Fruit fly (Drosophila melanogaster) whole organism, embryonic: ENCODE results near the gene Lamtor3.

Experiments
- Adf1 ChIP-seq: fragments of 200-800 bp; sonication (Bioruptor generic); IDR thresholded peaks from 2 replicates; pipeline ENCODE4 v1.3.6; 2022; ENCODE audit warnings: missing biosample characterization, missing genetic modification characterization
- CG10267 ChIP-seq: fragments of 200-800 bp; sonication (Bioruptor generic); optimal IDR thresholded peaks from 2 replicates; lab custom pipeline; 2018; ENCODE audit warnings: missing biosample characterization, mild to moderate bottlenecking, missing genetic modification characterization, moderate library complexity
- CG10431 ChIP-seq: fragments of 200-800 bp; sonication (Bioruptor generic); optimal IDR thresholded peaks from 3 replicates; lab custom pipeline; 2018; ENCODE audit warnings: missing biosample characterization, mild to moderate bottlenecking, missing genetic modification characterization
- CG10979 ChIP-seq: fragments of 200-800 bp; sonication (Bioruptor generic); optimal IDR thresholded peaks from 2 replicates; lab custom pipeline; 2018; ENCODE audit warnings: missing biosample characterization, mild to moderate bottlenecking, missing genetic modification characterization, moderate library complexity
- CG12071 ChIP-seq: fragments of 200-800 bp; sonication (Bioruptor generic); optimal IDR thresholded peaks from 3 replicates; lab custom pipeline; 2018; ENCODE audit warnings: missing biosample characterization, mild to moderate bottlenecking, missing genetic modification characterization
- CG13287 ChIP-seq: fragments of 200-800 bp; sonication (Bioruptor generic); IDR thresholded peaks from 2 replicates; pipeline ENCODE4 v1.3.6; 2022; ENCODE audit warnings: missing biosample characterization, missing genetic modification characterization; ENCODE audit not compliant: partially characterized antibody
- CG1602 ChIP-seq: fragments of 200-800 bp; sonication (Bioruptor generic); optimal IDR thresholded peaks from 3 replicates; lab custom pipeline; 2016; ENCODE audit warnings: missing biosample characterization, missing genetic modification characterization
- CG17802 ChIP-seq: fragments of 200-800 bp; sonication (Bioruptor generic); optimal IDR thresholded peaks from 2 replicates; lab custom pipeline; 2018; ENCODE audit warnings: missing biosample characterization, mild to moderate bottlenecking, missing genetic modification characterization, moderate library complexity
- CG18476 ChIP-seq: fragments of 200-800 bp; sonication (Bioruptor generic); optimal IDR thresholded peaks from 2 replicates; lab custom pipeline; 2016; ENCODE audit warnings: missing biosample characterization, mild to moderate bottlenecking, missing genetic modification characterization
- CG2712 ChIP-seq: fragments of 200-800 bp; optimal IDR thresholded peaks from 3 replicates; lab custom pipeline; 2019; ENCODE audit warnings: missing biosample characterization, mild to moderate bottlenecking, missing genetic modification characterization, moderate library complexity
- CG31388 ChIP-seq: fragments of 200-800 bp; sonication (Bioruptor generic); optimal IDR thresholded peaks from 2 replicates; lab custom pipeline; 2016; ENCODE audit warnings: missing biosample characterization, missing genetic modification characterization
- CG3281 ChIP-seq: fragments of 200-800 bp; sonication (Bioruptor generic); optimal IDR thresholded peaks from 3 replicates; lab custom pipeline; 2017; ENCODE audit warnings: missing biosample characterization, mild to moderate bottlenecking, missing genetic modification characterization
- CG4424 ChIP-seq: fragments of 200-800 bp; sonication (Bioruptor generic); optimal IDR thresholded peaks from 3 replicates; lab custom pipeline; 2016; ENCODE audit warnings: missing biosample characterization, missing genetic modification characterization
- CG6683 ChIP-seq: fragments of 200-800 bp; sonication (Bioruptor generic); optimal IDR thresholded peaks from 2 replicates; lab custom pipeline; 2017; ENCODE audit warnings: missing biosample characterization, mild to moderate bottlenecking, missing genetic modification characterization, missing genetic modification reagents
- CG6689 ChIP-seq: fragments of 200-800 bp; sonication (Bioruptor generic); IDR thresholded peaks from 2 replicates; pipeline ENCODE4 v1.3.6; 2022; ENCODE audit warnings: missing biosample characterization, missing genetic modification characterization
- CG8388 ChIP-seq: fragments of 200-800 bp; sonication (Bioruptor generic); optimal IDR thresholded peaks from 2 replicates; lab custom pipeline; 2019; ENCODE audit warnings: missing biosample characterization, mild to moderate bottlenecking, missing genetic modification characterization, moderate library complexity
- CG8478 ChIP-seq: fragments of >200 bp; optimal IDR thresholded peaks from 2 replicates; lab custom pipeline; 2018
- CG9932 ChIP-seq: fragments of 200-800 bp; sonication (Bioruptor generic); IDR thresholded peaks from 2 replicates; pipeline ENCODE4 v1.3.6; 2022; ENCODE audit warnings: missing biosample characterization, missing genetic modification characterization
- CTCF ChIP-seq: fragments of 200-800 bp; sonication (Bioruptor generic); optimal IDR thresholded peaks from 2 replicates; lab custom pipeline; 2017; ENCODE audit warnings: missing biosample characterization, mild to moderate bottlenecking, missing genetic modification characterization, moderate library complexity
- Camta ChIP-seq: fragments of 200-800 bp; sonication (Bioruptor generic); optimal IDR thresholded peaks from 2 replicates; lab custom pipeline; 2016; ENCODE audit warnings: missing biosample characterization, missing genetic modification characterization
- D ChIP-seq, 2 experiments: fragments of 200-800 bp in 1 of 2; fragments of >200 bp in 1 of 2; sonication (Bioruptor generic) in 1 of 2; optimal IDR thresholded peaks; 2 replicates in 1 of 2; 3 replicates in 1 of 2; lab custom pipeline; 2017; ENCODE audit warnings: mild to moderate bottlenecking in 1 of 2, missing biosample characterization in 1 of 2, missing genetic modification characterization in 1 of 2, missing genetic modification reagents in 1 of 2
- Dref ChIP-seq: fragments of 200-800 bp; sonication (Bioruptor generic); IDR thresholded peaks from 2 replicates; pipeline ENCODE4 v1.3.6; 2022; ENCODE audit warnings: missing biosample characterization, missing genetic modification characterization
- E2f1 ChIP-seq: fragments of 200-800 bp; sonication (Bioruptor generic); IDR thresholded peaks from 2 replicates; pipeline ENCODE4 v1.3.6; 2022; ENCODE audit warnings: missing biosample characterization, missing genetic modification characterization
- HmgZ ChIP-seq: fragments of 200-800 bp; sonication (Bioruptor generic); optimal IDR thresholded peaks from 2 replicates; lab custom pipeline; 2018; ENCODE audit warnings: missing biosample characterization, mild to moderate bottlenecking, missing genetic modification characterization
- Hmr ChIP-seq: fragments of 200-800 bp; sonication (Bioruptor generic); optimal IDR thresholded peaks from 3 replicates; lab custom pipeline; 2017; ENCODE audit warnings: mild to moderate bottlenecking, missing biosample characterization, missing genetic modification reagents, missing genetic modification characterization
- Hsf ChIP-seq: fragments of 200-800 bp; sonication (Bioruptor generic); optimal IDR thresholded peaks from 3 replicates; lab custom pipeline; 2016; ENCODE audit warnings: missing biosample characterization, missing genetic modification characterization
- Kr ChIP-seq: fragments of 200-800 bp; sonication (Bioruptor generic); optimal IDR thresholded peaks from 2 replicates; lab custom pipeline; 2017; ENCODE audit warnings: missing biosample characterization, mild to moderate bottlenecking, missing genetic modification characterization
- NC2β ChIP-seq: fragments of 200-800 bp; sonication (Bioruptor generic); optimal IDR thresholded peaks from 2 replicates; lab custom pipeline; 2016; ENCODE audit warnings: missing biosample characterization, missing genetic modification characterization
- NFAT ChIP-seq: fragments of 200-800 bp; sonication (Bioruptor generic); IDR thresholded peaks from 2 replicates; pipeline ENCODE4 v1.3.6; 2022; ENCODE audit warnings: missing biosample characterization, missing genetic modification characterization
- NK7.1 ChIP-seq: fragments of 200-800 bp; sonication (Bioruptor generic); optimal IDR thresholded peaks from 3 replicates; lab custom pipeline; 2016; ENCODE audit warnings: missing biosample characterization, missing genetic modification characterization
- bab2 ChIP-seq: fragments of 200-800 bp; sonication (Bioruptor generic); optimal IDR thresholded peaks from 2 replicates; lab custom pipeline; 2016; ENCODE audit warnings: missing biosample characterization, missing genetic modification characterization
- cad ChIP-seq: fragments of >200 bp; optimal IDR thresholded peaks from 2 replicates; lab custom pipeline; 2017; ENCODE audit warnings: missing biosample characterization, missing genetic modification characterization
- ci ChIP-seq: fragments of 200-800 bp; sonication (Bioruptor generic); IDR thresholded peaks from 3 replicates; pipeline ENCODE4 v1.3.6; 2022; ENCODE audit warnings: missing biosample characterization, missing genetic modification characterization
- fd96Cb ChIP-seq: fragments of 200-800 bp; sonication (Bioruptor generic); optimal IDR thresholded peaks from 2 replicates; lab custom pipeline; 2018; ENCODE audit warnings: missing biosample characterization, mild to moderate bottlenecking, missing genetic modification characterization, moderate library complexity
- gfzf ChIP-seq: fragments of 200-800 bp; sonication (Bioruptor generic); optimal IDR thresholded peaks from 2 replicates; lab custom pipeline; 2016; ENCODE audit warnings: missing biosample characterization, mild to moderate bottlenecking, missing genetic modification characterization, moderate library complexity
- gro ChIP-seq: fragments of 200-800 bp; sonication (Bioruptor generic); optimal IDR thresholded peaks from 2 replicates; lab custom pipeline; 2016; ENCODE audit warnings: missing biosample characterization, missing genetic modification characterization
- nmo ChIP-seq: fragments of 200-800 bp; sonication (Bioruptor generic); optimal IDR thresholded peaks from 2 replicates; lab custom pipeline; 2018; ENCODE audit warnings: missing biosample characterization, mild to moderate bottlenecking, missing genetic modification characterization, moderate library complexity
- pb ChIP-seq: fragments of 200-800 bp; sonication (Bioruptor generic); optimal IDR thresholded peaks from 3 replicates; lab custom pipeline; 2016; ENCODE audit warnings: missing biosample characterization, missing genetic modification characterization
- pita ChIP-seq: fragments of 200-800 bp; sonication (Bioruptor generic); optimal IDR thresholded peaks from 2 replicates; lab custom pipeline; 2017; ENCODE audit warnings: missing biosample characterization, mild to moderate bottlenecking, missing genetic modification characterization
- pnt ChIP-seq: fragments of 200-800 bp; sonication (Bioruptor generic); optimal IDR thresholded peaks from 3 replicates; lab custom pipeline; 2016; ENCODE audit warnings: missing biosample characterization, missing genetic modification characterization
- prd ChIP-seq, 3 experiments: fragments of >200 bp in 2 of 3; fragments of 200-800 bp in 1 of 3; sonication (Bioruptor generic) in 1 of 3; optimal IDR thresholded peaks in 2 of 3; IDR thresholded peaks in 1 of 3; 2 replicates in 2 of 3; 3 replicates in 1 of 3; pipeline versions ENCODE4 v1.3.6 to Lab custom; 2017 to 2022; ENCODE audit warnings: missing biosample characterization in 1 of 3, missing genetic modification characterization in 1 of 3
- pzg ChIP-seq: fragments of 200-800 bp; sonication (Bioruptor generic); optimal IDR thresholded peaks from 3 replicates; lab custom pipeline; 2018; ENCODE audit warnings: missing biosample characterization, mild to moderate bottlenecking, missing genetic modification characterization, moderate library complexity
- ranshi ChIP-seq: fragments of 200-800 bp; sonication (Bioruptor generic); IDR thresholded peaks from 2 replicates; pipeline ENCODE4 v1.3.6; 2022; ENCODE audit warnings: missing biosample characterization, missing genetic modification characterization
- sc ChIP-seq, 3 experiments: fragments of >200 bp in 2 of 3; fragments of 200-800 bp in 1 of 3; sonication (Bioruptor generic) in 1 of 3; optimal IDR thresholded peaks; 2 replicates in 2 of 3; 3 replicates in 1 of 3; lab custom pipeline; 2017; ENCODE audit warnings: mild to moderate bottlenecking in 1 of 3, missing biosample characterization in 1 of 3, missing genetic modification characterization in 1 of 3, missing genetic modification reagents in 1 of 3
- slbo ChIP-seq: fragments of 200-800 bp; sonication (Bioruptor generic); IDR thresholded peaks from 2 replicates; pipeline ENCODE4 v1.3.6; 2022; ENCODE audit warnings: missing biosample characterization, missing genetic modification characterization
- slp2 ChIP-seq: fragments of 200-800 bp; sonication (Bioruptor generic); optimal IDR thresholded peaks from 2 replicates; lab custom pipeline; 2016; ENCODE audit warnings: missing biosample characterization, missing genetic modification characterization
- tio ChIP-seq: fragments of 200-800 bp; sonication (Bioruptor generic); optimal IDR thresholded peaks from 2 replicates; lab custom pipeline; 2017; ENCODE audit warnings: missing biosample characterization, missing genetic modification characterization, inconsistent platforms
- ttk ChIP-seq: fragments of 200-800 bp; sonication (Bioruptor generic); IDR thresholded peaks from 2 replicates; pipeline ENCODE4 v2.1.2; 2022; ENCODE audit warnings: missing biosample characterization, missing genetic modification characterization
- vnd ChIP-seq: fragments of 200-800 bp; sonication (Bioruptor generic); IDR thresholded peaks from 3 replicates; pipeline ENCODE4 v1.3.6; 2022; ENCODE audit warnings: missing biosample characterization, missing genetic modification characterization; ENCODE audit not compliant: partially characterized antibody
- wek ChIP-seq: fragments of 200-800 bp; sonication (Bioruptor generic); optimal IDR thresholded peaks from 3 replicates; lab custom pipeline; 2018; ENCODE audit warnings: missing biosample characterization, mild to moderate bottlenecking, missing genetic modification characterization, moderate library complexity

Gene Lamtor3

DNA sequence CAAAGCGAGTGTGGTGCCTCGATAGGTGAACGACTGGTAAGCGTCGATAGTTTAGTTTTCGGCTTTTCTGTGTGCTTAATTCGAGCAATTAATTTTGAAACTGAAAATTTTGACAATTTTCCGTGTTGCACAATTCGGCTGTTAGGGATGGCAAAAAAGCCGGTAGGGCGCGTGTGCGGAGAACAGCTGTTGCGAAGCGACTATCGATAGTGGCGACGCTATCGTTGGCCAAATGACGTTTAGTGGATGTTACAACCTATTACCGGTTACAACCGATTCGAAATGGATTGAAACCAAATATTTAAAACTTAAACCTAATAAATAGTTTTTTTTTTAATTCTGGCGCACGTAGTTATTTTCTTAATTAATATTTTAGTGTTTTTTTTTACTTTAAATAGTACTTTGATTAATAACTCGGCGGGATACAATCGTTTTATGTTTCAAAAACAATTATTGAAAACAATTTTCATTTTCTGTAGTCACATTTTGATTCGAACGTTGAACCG, 20.0 kb downstream of the Lamtor3 start, which contains the start of the genes mEFTs and Dhc36C (continued):
- no peak for TF ChIP-seq CG1602 (GFP tag; lab: Kevin White, UChicago)
- no peak for TF ChIP-seq CG17802
- TF ChIP-seq CG3281 (GFP tag; lab: Kevin White, UChicago): no peak
- TF ChIP-seq CG31388: no peak
- TF ChIP-seq sc (optimal IDR thresholded peaks at IDR 0.05; lab: Kevin White, UChicago): no peak
- TF ChIP-seq sc (GFP tag; optimal IDR thresholded peaks at IDR 0.05; lab: Kevin White, UChicago): no peak
- TF ChIP-seq Hsf (GFP tag; lab: Kevin White, UChicago): no peak
- no peak for TF ChIP-seq ranshi (GFP tag; lab: Robert Waterston, UW)
- no peak for TF ChIP-seq NK7.1
- peak; percentile 39 for TF ChIP-seq slbo (GFP tag; lab: Robert Waterston, UW)
- no peak for TF ChIP-seq CG4424 (GFP tag; lab: Kevin White, UChicago)
- peak; percentile 43 for TF ChIP-seq gfzf (GFP tag; lab: Kevin White, UChicago)
- TF ChIP-seq Camta: no peak
- TF ChIP-seq wek (GFP tag; lab: Kevin White, UChicago): no peak
- no peak for TF ChIP-seq CG18476 (GFP tag; lab: Kevin White, UChicago)
- 0 out of 2 replicates have a peak, but pooled peaks have one; percentile 11 for TF ChIP-seq CG9932 (GFP tag; lab: Robert Waterston, UW)
- TF ChIP-seq Dref: peak; percentile 83
- TF ChIP-seq CG2712 (tag; lab: Kevin White, UChicago): no peak
- no peak for TF ChIP-seq pb (GFP tag; lab: Kevin White, UChicago)
- no peak for TF ChIP-seq NC2β (GFP tag; lab: Kevin White, UChicago)
- TF ChIP-seq cad (GFP tag; lab: Kevin White, UChicago): no peak
- TF ChIP-seq HmgZ (tag; lab: Kevin White, UChicago): peak; percentile 37
- peak; percentile 38 for TF ChIP-seq Hmr (GFP tag; lab: Kevin White, UChicago)
- TF ChIP-seq bab2 (GFP tag; lab: Kevin White, UChicago): no peak
- TF ChIP-seq Adf1 (GFP tag; lab: Robert Waterston, UW): no peak
- no peak for TF ChIP-seq fd96Cb (tag; lab: Kevin White, UChicago)
- peak; percentile 62; the same call in 2 of the 3 replicates for TF ChIP-seq vnd (GFP tag; lab: Robert Waterston, UW)
- TF ChIP-seq ttk (GFP tag; lab: Robert Waterston, UW): no peak
- TF ChIP-seq CG6689 (GFP tag; lab: Robert Waterston, UW): no peak
- TF ChIP-seq D (optimal IDR thresholded peaks at IDR 0.05; lab: Kevin White, UChicago): no peak
- no peak for TF ChIP-seq D (GFP tag; optimal IDR thresholded peaks at IDR 0.05; lab: Kevin White, UChicago)
- no peak for TF ChIP-seq gro
- TF ChIP-seq slp2 (GFP tag; lab: Kevin White, UChicago): no peak
- TF ChIP-seq CG10979: no peak
- no peak for TF ChIP-seq CG6683 (GFP tag; lab: Kevin White, UChicago)
- peak; percentile 81 for TF ChIP-seq pzg (GFP tag; lab: Kevin White, UChicago)
- TF ChIP-seq CG13287 (GFP tag; lab: Robert Waterston, UW): peak; percentile 89
- no peak for TF ChIP-seq tio (GFP tag; lab: Kevin White, UChicago)
- no peak for TF ChIP-seq Kr
- peak; percentile 75 for TF ChIP-seq pita
- TF ChIP-seq CTCF: peak; percentile 62
- peak; percentile 87 for TF ChIP-seq CG10267 (tag; lab: Kevin White, UChicago)
- TF ChIP-seq nmo: peak; percentile 42
- TF ChIP-seq CG10431: no peak
- TF ChIP-seq ci (GFP tag; lab: Robert Waterston, UW): no peak; the same call in 2 of the 3 replicates
- no peak for TF ChIP-seq prd (optimal IDR thresholded peaks at IDR 0.05; lab: Kevin White, UChicago)
- no peak for TF ChIP-seq prd (GFP tag; IDR thresholded peaks at IDR 0.05; lab: Robert Waterston, UW)
- no peak for TF ChIP-seq CG12071 (GFP tag; lab: Kevin White, UChicago)
- TF ChIP-seq E2f1 (GFP tag; lab: Robert Waterston, UW): no peak
- TF ChIP-seq CG8388 (GFP tag; lab: Kevin White, UChicago): no peak
- TF ChIP-seq NFAT (GFP tag; lab: Robert Waterston, UW): no peak
- no peak for TF ChIP-seq pnt (GFP tag; lab: Kevin White, UChicago)
- no peak for TF ChIP-seq CG8478 (lab: Kevin White, UChicago)
